Worm (Caenorhabditis elegans) whole organism, L4 larva: ENCODE data around the gene C27B7.9.
"Not testable (repeated sequence)": the region's sequence is repeated elsewhere in the genome, so short reads cannot be mapped to it uniquely, and the experiment has no call there.

ENCODE experiments used
- aly-2 ChIP-seq: sonication (generic microtip); optimal IDR thresholded peaks from 2 replicates; lab custom pipeline; 2018; ENCODE audit warnings: missing biosample characterization, missing genetic modification characterization
- ceh-82 ChIP-seq: sonication (generic microtip); optimal IDR thresholded peaks from 2 replicates; lab custom pipeline; 2017; ENCODE audit warnings: missing biosample characterization, missing genetic modification characterization
- daf-8 ChIP-seq: fragments of 200-800 bp; sonication (Bioruptor generic); IDR thresholded peaks from 2 replicates; pipeline ENCODE4 v1.3.6; 2022; ENCODE audit warnings: missing genetic modification characterization, missing compliant biosample characterization
- lin-15B ChIP-seq: fragments of 150-350 bp; sonication (generic microtip); optimal IDR thresholded peaks from 3 replicates; lab custom pipeline; 2014; ENCODE audit warnings: missing biosample characterization, missing genetic modification characterization
- lin-29 ChIP-seq: fragments of 200-800 bp; sonication (Bioruptor generic); IDR thresholded peaks from 2 replicates; pipeline ENCODE4 v1.3.6; 2022; ENCODE audit warnings: missing genetic modification reagents, missing genetic modification characterization, missing compliant biosample characterization
- nhr-10 ChIP-seq: fragments of 150-350 bp; optimal IDR thresholded peaks from 2 replicates; lab custom pipeline; 2014; ENCODE audit warnings: missing biosample characterization, missing genetic modification characterization
- nhr-237 ChIP-seq: sonication (generic microtip); optimal IDR thresholded peaks from 2 replicates; lab custom pipeline; 2017; ENCODE audit warnings: missing biosample characterization, missing genetic modification characterization

DNA sequence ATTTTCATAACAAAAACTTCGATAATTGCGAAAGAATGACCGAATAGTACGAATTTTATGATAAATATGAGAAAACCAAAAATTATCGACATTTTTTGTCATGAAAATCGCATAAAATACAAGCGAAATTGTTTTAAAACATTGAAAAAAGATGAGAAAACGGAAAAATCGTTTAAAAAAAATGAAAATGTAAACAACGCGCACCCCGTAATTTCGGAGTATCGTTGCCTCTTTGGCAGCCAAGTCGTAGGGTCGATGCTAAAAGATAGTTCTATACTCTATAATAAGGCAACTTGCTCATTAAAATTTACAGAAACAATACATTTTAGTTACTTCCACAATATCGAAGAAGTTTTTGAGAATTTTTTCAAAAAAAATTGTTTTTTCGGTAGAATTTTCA lies 45.2 kb upstream of the C27B7.9 start:
- not testable (repeated sequence) for TF ChIP-seq nhr-237; lin-29 (GFP tag; lab: Robert Waterston, UW); lin-15B (tag; lab: Kevin White, UChicago); aly-2 (tag; lab: Kevin White, UChicago); daf-8 (GFP tag; lab: Robert Waterston, UW); nhr-10; ceh-82 (tag; lab: Kevin White, UChicago)
